Worm (Caenorhabditis elegans): ENCODE measurements around the gene F07F6.2.

F07F6.2 gene

ce11 chrII:5423832-5424231 lies 6.2 kb upstream of the F07F6.2 start, which contains the start of gene F07F6.7 (continued):
- TF ChIP-seq snpc-1.3 (tag; optimal IDR thresholded peaks at IDR 0.05; ENCODE audit: insufficient read depth), result no peak
- TF ChIP-seq madf-3 (GFP tag; IDR thresholded peaks at IDR 0.05), result no peak
- TF ChIP-seq ztf-26 (tag; optimal IDR thresholded peaks at IDR 0.05), result no peak
- no peak for TF ChIP-seq F39B2.1 (GFP tag; IDR thresholded peaks at IDR 0.05)
- no peak for TF ChIP-seq B0261.1 (tag; optimal IDR thresholded peaks at IDR 0.05)
- no peak for TF ChIP-seq nfya-1 (tag; optimal IDR thresholded peaks at IDR 0.05; ENCODE audit: borderline replicate concordance, insufficient read depth)
- no peak for TF ChIP-seq nfya-2 (GFP tag; IDR thresholded peaks at IDR 0.05)
- TF ChIP-seq him-1 (tag; optimal IDR thresholded peaks at IDR 0.05), result peak; percentile 15
- TF ChIP-seq sptf-2 (GFP tag; optimal IDR thresholded peaks at IDR 0.05), result no peak
- TF ChIP-seq snpc-3.4 (tag; optimal IDR thresholded peaks at IDR 0.05), result no peak
- TF ChIP-seq madf-6 (GFP tag; IDR thresholded peaks at IDR 0.05), result peak; percentile 85
- TF ChIP-seq dpl-1 (GFP tag; optimal IDR thresholded peaks at IDR 0.05), result no peak
- no peak for TF ChIP-seq K11D2.4 (GFP tag; IDR thresholded peaks at IDR 0.05)
- peak; percentile 76 for TF ChIP-seq F33H1.4 (GFP tag; IDR thresholded peaks at IDR 0.05)
- no peak for TF ChIP-seq lin-26 (GFP tag; IDR thresholded peaks at IDR 0.05)
- TF ChIP-seq snpc-4 (GFP tag; optimal IDR thresholded peaks at IDR 0.05), result no peak
- TF ChIP-seq snpc-4 (tag; optimal IDR thresholded peaks at IDR 0.05), result peak in 1 of 4 experiments; percentile 14
- no peak for TF ChIP-seq madf-10 (tag; optimal IDR thresholded peaks at IDR 0.05)
- peak; percentile 24 for TF ChIP-seq lin-54 (GFP tag; optimal IDR thresholded peaks at IDR 0.05)
- TF ChIP-seq fkh-3 (tag; optimal IDR thresholded peaks at IDR 0.05), result no peak
- TF ChIP-seq rcor-1 (GFP tag; IDR thresholded peaks at IDR 0.05), result no peak
- no peak for TF ChIP-seq ets-4 (GFP tag; optimal IDR thresholded peaks at IDR 0.05)
- no peak for TF ChIP-seq mes-4 (tag; optimal IDR thresholded peaks at IDR 0.05)

- TF ChIP-seq mxl-1 (tag; optimal IDR thresholded peaks at IDR 0.05), result peak; percentile 6
- no peak for TF ChIP-seq sptf-2 (GFP tag; optimal IDR thresholded peaks at IDR 0.05)
- TF ChIP-seq ZK185.1 (tag; optimal IDR thresholded peaks at IDR 0.05; ENCODE audit: poor library complexity, severe bottlenecking), result no peak
- TF ChIP-seq repo-1 (tag; optimal IDR thresholded peaks at IDR 0.05), result peak; percentile 16
- no peak for TF ChIP-seq die-1 (tag; optimal IDR thresholded peaks at IDR 0.05)
- no peak for TF ChIP-seq unc-62 (GFP tag; optimal IDR thresholded peaks at IDR 0.05)
- no peak for TF ChIP-seq cebp-2 (GFP tag; IDR thresholded peaks at IDR 0.05)
- TF ChIP-seq madf-6 (GFP tag; IDR thresholded peaks at IDR 0.05), result 0 out of 2 replicates have a peak, but pooled peaks have one; percentile 14
- TF ChIP-seq lsy-27 (tag; optimal IDR thresholded peaks at IDR 0.05; ENCODE audit: borderline replicate concordance, insufficient read depth), result no peak
These were observed 4.4 kb upstream of the F07F6.2 start, which contains the start of gene F07F6.8 for ce11 chrII:5425633-5426032. F07F6.8 (minus strand) TSS chrII:5425733.

ce11 chrII:5426054-5426453 lies 4.0 kb upstream of the F07F6.2 start:
- TF ChIP-seq cebp-1 (GFP tag; IDR thresholded peaks at IDR 0.05) (no peak; the same call in 1 of the 2 replicates), cebp-1 (tag; optimal IDR thresholded peaks at IDR 0.05) (peak; percentile 65), atf-7 (tag; optimal IDR thresholded peaks at IDR 0.05) (peak; percentile 47), repo-1 (tag; optimal IDR thresholded peaks at IDR 0.05) (no peak), snpc-4 (GFP tag; optimal IDR thresholded peaks at IDR 0.05) (no peak), snpc-4 (tag; optimal IDR thresholded peaks at IDR 0.05) (peak in 3 of 4 experiments; percentile 8 to 18 (median 9)), lin-40 (tag; optimal IDR thresholded peaks at IDR 0.05) (peak; percentile 15), attf-5 (GFP tag; optimal IDR thresholded peaks at IDR 0.05) (peak; percentile 74), dox-1 (GFP tag; IDR thresholded peaks at IDR 0.05) (peak; percentile 65), tbx-9 (tag; optimal IDR thresholded peaks at IDR 0.05; ENCODE audit: borderline replicate concordance) (no peak), somi-1 (GFP tag; optimal IDR thresholded peaks at IDR 0.05) (peak; percentile 6), let-607 (tag; optimal IDR thresholded peaks at IDR 0.05) (peak in 1 of 2 experiments; percentile 32), nfyb-1 (GFP tag; IDR thresholded peaks at IDR 0.05) (0 out of 2 replicates have a peak, but pooled peaks have one; percentile 59), madf-10 (tag; optimal IDR thresholded peaks at IDR 0.05) (peak; percentile 32), tbp1 (GFP tag; optimal IDR thresholded peaks at IDR 0.05) (peak; percentile 29), egrh-3 (GFP tag; IDR thresholded peaks at IDR 0.05) (0 out of 2 replicates have a peak, but pooled peaks have one; percentile 16), rcor-1 (GFP tag; IDR thresholded peaks at IDR 0.05) (0 out of 2 replicates have a peak, but pooled peaks have one; percentile 47), mcd-1 (GFP tag; IDR thresholded peaks at IDR 0.05) (peak; percentile 51), F33H1.4 (GFP tag; IDR thresholded peaks at IDR 0.05) (no peak), ceh-27 (GFP tag; optimal IDR thresholded peaks at IDR 0.05) (peak; percentile 57), F55B11.4 (tag; optimal IDR thresholded peaks at IDR 0.05; ENCODE audit: borderline replicate concordance, insufficient read depth) (no peak), mes-4 (tag; optimal IDR thresholded peaks at IDR 0.05) (no peak)
